Worm (Caenorhabditis elegans) whole organism, L4 larva: ENCODE results near the gene M05D6.2.
A peak's percentile ranks its signal among the peaks of the same experiment; 100 is the strongest.

ENCODE experiments used
- F26F4.8 ChIP-seq: fragments of 200-800 bp; sonication (Bioruptor generic); conservative IDR thresholded peaks from 2 replicates; pipeline ENCODE4 v1.3.6; 2022; ENCODE audit warnings: missing genetic modification characterization, missing compliant biosample characterization
- F37D6.2 ChIP-seq: sonication (generic microtip); optimal IDR thresholded peaks from 2 replicates; lab custom pipeline; 2016; ENCODE audit warnings: mild to moderate bottlenecking, missing genetic modification characterization, missing compliant biosample characterization
- F49E8.2 ChIP-seq: sonication (generic microtip); optimal IDR thresholded peaks from 2 replicates; lab custom pipeline; 2016; ENCODE audit warnings: missing compliant biosample characterization, mild to moderate bottlenecking, missing genetic modification characterization, borderline replicate concordance
- Y75B8A.6 ChIP-seq: fragments of 200-800 bp; sonication (Bioruptor generic); IDR thresholded peaks from 2 replicates; pipeline ENCODE4 v1.3.6; 2022; ENCODE audit warnings: missing genetic modification reagents, missing genetic modification characterization, missing compliant biosample characterization
- ZK546.5 ChIP-seq, 2 experiments: sonication (generic microtip); optimal IDR thresholded peaks; 2 replicates each; lab custom pipeline; 2017; ENCODE audit warnings: missing biosample characterization in 2 of 2, missing genetic modification characterization in 2 of 2
- aly-2 ChIP-seq: sonication (generic microtip); optimal IDR thresholded peaks from 2 replicates; lab custom pipeline; 2018; ENCODE audit warnings: missing biosample characterization, missing genetic modification characterization
- arid-1 ChIP-seq: fragments of 200-800 bp; sonication (Bioruptor generic); conservative IDR thresholded peaks from 2 replicates; pipeline ENCODE4 v1.3.6; 2022; ENCODE audit warnings: missing genetic modification reagents, missing genetic modification characterization, missing compliant biosample characterization
- attf-4 ChIP-seq: sonication (generic microtip); optimal IDR thresholded peaks from 3 replicates; lab custom pipeline; 2017; ENCODE audit warnings: missing biosample characterization, missing genetic modification characterization
- ctbp-1 ChIP-seq: fragments of 200-800 bp; sonication (Bioruptor generic); IDR thresholded peaks from 2 replicates; pipeline ENCODE4 v1.3.6; 2022; ENCODE audit warnings: missing genetic modification reagents, missing genetic modification characterization, missing compliant biosample characterization
- daf-16 ChIP-seq, 3 experiments: sonication (generic microtip); optimal IDR thresholded peaks; 2 replicates each; lab custom pipeline; 2016 to 2017; ENCODE audit warnings: missing genetic modification characterization in 3 of 3, missing genetic modification reagents in 3 of 3, mild to moderate bottlenecking in 2 of 3, missing compliant biosample characterization in 2 of 3, missing biosample characterization in 1 of 3, moderate library complexity in 1 of 3
- daf-19 ChIP-seq: fragments of 200-800 bp; sonication (Bioruptor generic); conservative IDR thresholded peaks from 2 replicates; pipeline ENCODE4 v1.3.6; 2022; ENCODE audit warnings: missing genetic modification characterization, missing compliant biosample characterization
- dmd-6 ChIP-seq: fragments of 200-800 bp; sonication (Bioruptor generic); IDR thresholded peaks from 2 replicates; pipeline ENCODE4 v1.3.6; 2022; ENCODE audit warnings: missing genetic modification reagents, missing genetic modification characterization, missing compliant biosample characterization
- dmd-8 ChIP-seq: fragments of 200-800 bp; sonication (Bioruptor generic); IDR thresholded peaks from 2 replicates; pipeline ENCODE4 v1.3.6; 2022; ENCODE audit warnings: missing genetic modification characterization, missing compliant biosample characterization
- duxl-1 ChIP-seq: sonication (generic microtip); optimal IDR thresholded peaks from 2 replicates; lab custom pipeline; 2016; ENCODE audit warnings: mild to moderate bottlenecking, missing genetic modification characterization, moderate library complexity, missing compliant biosample characterization; ENCODE audit not compliant: poor library complexity
- dve-1 ChIP-seq: sonication (generic microtip); optimal IDR thresholded peaks from 2 replicates; lab custom pipeline; 2017; ENCODE audit warnings: antibody characterized with exemption, mild to moderate bottlenecking, missing genetic modification characterization, missing compliant biosample characterization; ENCODE audit not compliant: insufficient read depth
- egl-43 ChIP-seq: fragments of 200-800 bp; sonication (Bioruptor generic); IDR thresholded peaks from 2 replicates; pipeline ENCODE4 v1.3.6; 2022; ENCODE audit warnings: missing genetic modification reagents, missing genetic modification characterization, missing compliant biosample characterization
- fos-1 ChIP-seq: fragments of 150-350 bp; optimal IDR thresholded peaks from 2 replicates; lab custom pipeline; 2014; ENCODE audit warnings: missing biosample characterization, missing genetic modification characterization
- hif-1 ChIP-seq, 2 experiments: sonication (generic microtip); optimal IDR thresholded peaks; 2 replicates each; lab custom pipeline; 2016 to 2017; ENCODE audit warnings: missing compliant biosample characterization in 2 of 2, missing genetic modification characterization in 2 of 2, missing genetic modification reagents in 2 of 2, missing genotype in 2 of 2, mild to moderate bottlenecking in 1 of 2
- lin-13 ChIP-seq: fragments of 150-350 bp; optimal IDR thresholded peaks from 2 replicates; lab custom pipeline; 2014; ENCODE audit warnings: missing biosample characterization, missing genetic modification reagents, missing genetic modification characterization
- lin-38 ChIP-seq: fragments of 200-800 bp; sonication (Bioruptor generic); IDR thresholded peaks from 2 replicates; pipeline ENCODE4 v1.3.6; 2022; ENCODE audit warnings: missing genetic modification reagents, missing genetic modification characterization, missing compliant biosample characterization
- lir-3 ChIP-seq: sonication (generic microtip); optimal IDR thresholded peaks from 2 replicates; lab custom pipeline; 2016; ENCODE audit warnings: mild to moderate bottlenecking, missing genetic modification characterization, missing compliant biosample characterization
- lsy-2 ChIP-seq, 2 experiments: fragments of 150-350 bp in 1 of 2; sonication (generic microtip) in 1 of 2; optimal IDR thresholded peaks; 2 replicates each; lab custom pipeline; 2014 to 2017; ENCODE audit warnings: missing biosample characterization in 2 of 2, missing genetic modification characterization in 2 of 2
- mdt-29 ChIP-seq: fragments of 200-800 bp; sonication (Bioruptor generic); IDR thresholded peaks from 2 replicates; pipeline ENCODE4 v1.3.6; 2022; ENCODE audit warnings: missing genetic modification reagents, missing genetic modification characterization, missing compliant biosample characterization
- mxl-3 ChIP-seq: fragments of 200-800 bp; sonication (Bioruptor generic); optimal IDR thresholded peaks from 2 replicates; lab custom pipeline; 2018; ENCODE audit warnings: mild to moderate bottlenecking, missing genetic modification characterization, missing compliant biosample characterization
- nhr-10 ChIP-seq: fragments of 150-350 bp; optimal IDR thresholded peaks from 2 replicates; lab custom pipeline; 2014; ENCODE audit warnings: missing biosample characterization, missing genetic modification characterization
- nhr-102 ChIP-seq: sonication (generic microtip); optimal IDR thresholded peaks from 2 replicates; lab custom pipeline; 2016; ENCODE audit warnings: mild to moderate bottlenecking, missing genetic modification characterization, moderate library complexity, missing compliant biosample characterization
- nhr-25 ChIP-seq: sonication (generic microtip); optimal IDR thresholded peaks from 2 replicates; lab custom pipeline; 2017; ENCODE audit warnings: missing genetic modification characterization, mild to moderate bottlenecking, missing compliant biosample characterization, antibody characterized with exemption, moderate library complexity, borderline replicate concordance; ENCODE audit not compliant: insufficient read depth
- nhr-28 ChIP-seq: fragments of 150-350 bp; optimal IDR thresholded peaks from 2 replicates; lab custom pipeline; 2014; ENCODE audit warnings: missing biosample characterization, missing genetic modification characterization
- nhr-76 ChIP-seq: fragments of 150-350 bp; optimal IDR thresholded peaks from 2 replicates; lab custom pipeline; 2014; ENCODE audit warnings: missing biosample characterization, missing genetic modification characterization
- pqm-1 ChIP-seq: sonication (generic microtip); optimal IDR thresholded peaks from 2 replicates; lab custom pipeline; 2017; ENCODE audit warnings: missing biosample characterization, missing genetic modification characterization
- rbr-2 ChIP-seq: sonication (generic microtip); optimal IDR thresholded peaks from 2 replicates; lab custom pipeline; 2016; ENCODE audit warnings: missing genotype, missing genetic modification characterization, missing compliant biosample characterization
- skn-1 ChIP-seq: fragments of 150-350 bp; optimal IDR thresholded peaks from 2 replicates; lab custom pipeline; 2014; ENCODE audit warnings: missing biosample characterization, missing genetic modification characterization
- snpc-1.2 ChIP-seq: fragments of 200-800 bp; sonication (Bioruptor generic); IDR thresholded peaks from 2 replicates; pipeline ENCODE4 v1.3.6; 2022; ENCODE audit warnings: missing genetic modification reagents, missing genetic modification characterization, missing compliant biosample characterization
- tra-1 ChIP-seq: fragments of 200-800 bp; sonication (Bioruptor generic); IDR thresholded peaks from 2 replicates; pipeline ENCODE4 v1.3.6; 2022; ENCODE audit warnings: missing genetic modification reagents, missing genetic modification characterization, missing compliant biosample characterization
- unc-130 ChIP-seq: sonication (generic microtip); optimal IDR thresholded peaks from 2 replicates; lab custom pipeline; 2016; ENCODE audit warnings: missing genetic modification reagents, missing genetic modification characterization, missing compliant biosample characterization
- unc-62 ChIP-seq, 3 experiments: fragments of 150-350 bp in 1 of 3; sonication (generic microtip); optimal IDR thresholded peaks in 2 of 3; peaks in 1 of 3; 1 replicate in 1 of 3; 2 replicates in 2 of 3; lab custom pipeline; 2014 to 2017; ENCODE audit warnings: missing biosample characterization in 3 of 3, missing genetic modification characterization in 3 of 3, missing genetic modification reagents in 3 of 3, missing genotype in 1 of 3
- zfp-2 ChIP-seq: sonication (generic microtip); optimal IDR thresholded peaks from 2 replicates; lab custom pipeline; 2016; ENCODE audit warnings: mild to moderate bottlenecking, missing genetic modification characterization, missing compliant biosample characterization
- zip-2 ChIP-seq: fragments of 150-350 bp; optimal IDR thresholded peaks from 2 replicates; lab custom pipeline; 2014; ENCODE audit warnings: missing biosample characterization, missing genetic modification characterization

The M05D6.2 gene

ce11 chrII:8442717-8443223 is 25.1 kb upstream of the M05D6.2 start, which contains the start of gene eif-3.G:
eif-3.G (plus strand) TSS chrII:8442767.
- TF ChIP-seq snpc-1.2 (GFP tag; lab: Robert Waterston, UW) (0 out of 2 replicates have a peak, but pooled peaks have one; percentile 10), zfp-2 (tag; lab: Kevin White, UChicago) (no peak)
- TF ChIP-seq, all 104 proteins: peak for 1

- TF ChIP-seq zip-2 (tag; lab: Kevin White, UChicago) (no peak), F49E8.2 (peak; percentile 16), lin-38 (GFP tag; lab: Robert Waterston, UW) (peak; percentile 38; the same call in 1 of the 2 replicates), dmd-6 (GFP tag; lab: Robert Waterston, UW) (no peak), arid-1 (GFP tag; lab: Robert Waterston, UW) (no peak), skn-1 (tag; lab: Kevin White, UChicago) (no peak), F37D6.2 (no peak), daf-16 (GFP tag; optimal IDR thresholded peaks at IDR 0.05; lab: Kevin White, UChicago) (no peak), daf-16 (tag; optimal IDR thresholded peaks at IDR 0.05; lab: Kevin White, UChicago) (no peak), egl-43 (GFP tag; lab: Robert Waterston, UW) (no peak), nhr-25 (tag; lab: Kevin White, UChicago) (no peak), aly-2 (tag; lab: Kevin White, UChicago) (no peak), tra-1 (GFP tag; lab: Robert Waterston, UW) (no peak), dmd-8 (GFP tag; lab: Robert Waterston, UW) (no peak), ctbp-1 (GFP tag; lab: Robert Waterston, UW) (no peak), ZK546.5 (tag; optimal IDR thresholded peaks at IDR 0.05; lab: Kevin White, UChicago) (no peak), Y75B8A.6 (GFP tag; lab: Robert Waterston, UW) (no peak), fos-1 (tag; lab: Kevin White, UChicago) (no peak)
Observed at ce11 chrII:8444007-8444406, 23.9 kb upstream of the M05D6.2 start, which contains the start of gene evl-20. evl-20 (plus strand) TSS chrII:8444307.

- TF ChIP-seq lsy-2 (tag; optimal IDR thresholded peaks at IDR 0.05; lab: Kevin White, UChicago) (no peak), zfp-2 (tag; lab: Kevin White, UChicago) (no peak), daf-16 (GFP tag; optimal IDR thresholded peaks at IDR 0.05; lab: Kevin White, UChicago) (no peak), daf-16 (tag; optimal IDR thresholded peaks at IDR 0.05; lab: Kevin White, UChicago) (no peak)
- TF ChIP-seq, all 104 proteins: peak for 0
Observed at ce11 chrII:8446731-8447130, 21.2 kb upstream of the M05D6.2 start, which contains the start of gene cut-3. cut-3 (minus strand) TSS chrII:8446831.

ce11 chrII:8449660-8450118 is 18.2 kb upstream of the M05D6.2 start, which contains the start of gene F22B5.4:
F22B5.4 (plus strand) TSS chrII:8449710.
- TF ChIP-seq lir-3 (tag; lab: Kevin White, UChicago) = no peak
- TF ChIP-seq rbr-2 (tag; lab: Kevin White, UChicago) = no peak
- peak; percentile 64 for TF ChIP-seq nhr-28 (tag; lab: Kevin White, UChicago)
- TF ChIP-seq duxl-1 (tag; lab: Kevin White, UChicago) = no peak
- peak in 1 of 2 experiments; percentile 48 for TF ChIP-seq hif-1 (tag; optimal IDR thresholded peaks at IDR 0.05; lab: Kevin White, UChicago)
- TF ChIP-seq dmd-6 (GFP tag; lab: Robert Waterston, UW) = peak; percentile 34; the same call in 1 of the 2 replicates
- no peak for TF ChIP-seq lin-13 (GFP tag; lab: Kevin White, UChicago)
- peak; percentile 27 for TF ChIP-seq pqm-1 (tag; lab: Kevin White, UChicago)

- TF ChIP-seq unc-130 (GFP tag; lab: Kevin White, UChicago) (no peak), F26F4.8 (no peak), hif-1 (tag; optimal IDR thresholded peaks at IDR 0.05; lab: Kevin White, UChicago) (peak in 1 of 2 experiments; percentile 40), dve-1 (tag; lab: Kevin White, UChicago) (no peak), daf-19 (no peak), mxl-3 (GFP tag; lab: Kevin White, UChicago) (peak; percentile 2), attf-4 (no peak), nhr-102 (tag; lab: Kevin White, UChicago) (no peak), mdt-29 (GFP tag; lab: Robert Waterston, UW) (no peak), unc-62 (GFP tag; optimal IDR thresholded peaks at IDR 0.05 in 1 of 2; lab: Kevin White, UChicago) (peak in 1 of 2 experiments; percentile 51), unc-62 (tag; optimal IDR thresholded peaks at IDR 0.05; lab: Kevin White, UChicago) (no peak), nhr-10 (tag; lab: Kevin White, UChicago) (no peak), nhr-76 (tag; lab: Kevin White, UChicago) (no peak)
Observed at ce11 chrII:8450750-8451149, 17.2 kb upstream of the M05D6.2 start.
